Worm (Caenorhabditis elegans): ENCODE results near the gene T05A8.3.

T05A8.3 gene

ce11 chrII:2752536-2752935, 35.3 kb upstream of the T05A8.3 start, which contains the start of gene F29A7.6:
Gene F29A7.6 (minus strand): TSS chrII:2752611.
- TF ChIP-seq xbp-1 (tag; optimal IDR thresholded peaks at IDR 0.05) (peak; percentile 67), tbx-2 (tag; optimal IDR thresholded peaks at IDR 0.05) (peak; percentile 78), snu-23 (GFP tag; optimal IDR thresholded peaks at IDR 0.05) (peak; percentile 63), ceh-82 (tag; optimal IDR thresholded peaks at IDR 0.05) (peak; percentile 65 to 71 (median 66)), nhr-71 (tag; optimal IDR thresholded peaks at IDR 0.05) (no peak), dpl-1 (GFP tag; optimal IDR thresholded peaks at IDR 0.05) (peak; percentile 14 to 72 (median 69)), ces-1 (GFP tag; optimal IDR thresholded peaks at IDR 0.05) (no peak), sptf-1 (tag; optimal IDR thresholded peaks at IDR 0.05) (no peak), fkh-8 (tag; optimal IDR thresholded peaks at IDR 0.05) (peak; percentile 76), ceh-90 (tag; optimal IDR thresholded peaks at IDR 0.05) (peak; percentile 86), nhr-90 (tag; optimal IDR thresholded peaks at IDR 0.05; ENCODE audit: poor library complexity) (peak; percentile 79), unc-130 (tag; optimal IDR thresholded peaks at IDR 0.05) (peak; percentile 43), unc-30 (tag; optimal IDR thresholded peaks at IDR 0.05) (no peak), lin-13 (GFP tag; optimal IDR thresholded peaks at IDR 0.05) (peak; percentile 57), hlh-17 (GFP tag; optimal IDR thresholded peaks at IDR 0.05; ENCODE audit: borderline replicate concordance) (no peak), fkh-4 (tag; optimal IDR thresholded peaks at IDR 0.05; ENCODE audit: borderline replicate concordance) (peak; percentile 81), Y116A8C.19 (tag; optimal IDR thresholded peaks at IDR 0.05; ENCODE audit: borderline replicate concordance) (no peak), elt-2 (tag; optimal IDR thresholded peaks at IDR 0.05) (peak; percentile 53), pqm-1 (tag; optimal IDR thresholded peaks at IDR 0.05) (no peak), aly-2 (tag; optimal IDR thresholded peaks at IDR 0.05) (no peak), zag-1 (tag; optimal IDR thresholded peaks at IDR 0.05) (no peak), snpc-4 (tag; optimal IDR thresholded peaks at IDR 0.05) (peak; percentile 64), unc-62 (GFP tag; optimal IDR thresholded peaks at IDR 0.05) (no peak), blmp-1 (tag; optimal IDR thresholded peaks at IDR 0.05) (no peak), dsc-1 (tag; optimal IDR thresholded peaks at IDR 0.05) (peak; percentile 78), zip-4 (GFP tag; optimal IDR thresholded peaks at IDR 0.05) (no peak), irx-1 (tag; optimal IDR thresholded peaks at IDR 0.05) (peak; percentile 78), fos-1 (tag; optimal IDR thresholded peaks at IDR 0.05) (no peak), ceh-8 (GFP tag; optimal IDR thresholded peaks at IDR 0.05) (no peak), lsy-2 (tag; optimal IDR thresholded peaks at IDR 0.05) (peak in 1 of 2 experiments; percentile 69), alr-1 (tag; optimal IDR thresholded peaks at IDR 0.05; ENCODE audit: borderline replicate concordance) (no peak), efl-1 (optimal IDR thresholded peaks at IDR 0.05) (peak; percentile 67 to 69), efl-1 (GFP tag; optimal IDR thresholded peaks at IDR 0.05 in 1 of 2) (peak; percentile 69 to 92), C34B4.2 (tag; optimal IDR thresholded peaks at IDR 0.05) (no peak), ceh-63 (GFP tag; optimal IDR thresholded peaks at IDR 0.05) (no peak), rnt-1 (tag; optimal IDR thresholded peaks at IDR 0.05) (peak; percentile 95), C16A3.4 (tag; optimal IDR thresholded peaks at IDR 0.05) (peak; percentile 46), pag-3 (tag; optimal IDR thresholded peaks at IDR 0.05; ENCODE audit: borderline replicate concordance, insufficient read depth) (no peak), jun-1 (tag; optimal IDR thresholded peaks at IDR 0.05) (peak; percentile 36), tlp-1 (tag; optimal IDR thresholded peaks at IDR 0.05) (no peak), nhr-84 (tag; optimal IDR thresholded peaks at IDR 0.05) (no peak), ets-5 (GFP tag; IDR thresholded peaks at IDR 0.05) (no peak), vab-15 (tag; optimal IDR thresholded peaks at IDR 0.05) (no peak), nhr-85 (tag) (peak; percentile 67), grh-1 (GFP tag; IDR thresholded peaks at IDR 0.05) (0 out of 2 replicates have a peak, but pooled peaks have one; percentile 19), isw-1 (GFP tag; IDR thresholded peaks at IDR 0.05) (peak; percentile 50), efl-3 (GFP tag; optimal IDR thresholded peaks at IDR 0.05) (no peak), nhr-11 (tag; optimal IDR thresholded peaks at IDR 0.05) (no peak), swsn-7 (tag; optimal IDR thresholded peaks at IDR 0.05) (peak; percentile 67), ama-1 (optimal IDR thresholded peaks at IDR 0.05) (no peak), egl-27 (tag; optimal IDR thresholded peaks at IDR 0.05) (no peak), pax-3 (tag; optimal IDR thresholded peaks at IDR 0.05) (peak; percentile 69), mdl-1 (tag; optimal IDR thresholded peaks at IDR 0.05) (peak in 1 of 2 experiments; percentile 2)

All from whole organism, L1 larva.